Fruit fly (Drosophila melanogaster) whole organism, wandering third instar larva: ENCODE data around the gene PH4alphaNE3.
A peak's percentile ranks its signal among the peaks of the same experiment; 100 is the strongest.

Source experiments
- Abd-B ChIP-seq: fragments of >200 bp; optimal IDR thresholded peaks from 2 replicates; lab custom pipeline; 2017; ENCODE audit warnings: missing biosample characterization, missing genetic modification characterization
- CG32264 ChIP-seq: fragments of 200-800 bp; sonication (Bioruptor generic); optimal IDR thresholded peaks from 2 replicates; lab custom pipeline; 2016; ENCODE audit warnings: missing biosample characterization, missing genetic modification characterization
- CG9705 ChIP-seq: fragments of 200-800 bp; sonication (Bioruptor generic); optimal IDR thresholded peaks from 2 replicates; lab custom pipeline; 2018; ENCODE audit warnings: missing biosample characterization, mild to moderate bottlenecking, missing genetic modification characterization
- CrebA ChIP-seq: fragments of 200-800 bp; sonication (Bioruptor generic); optimal IDR thresholded peaks from 2 replicates; lab custom pipeline; 2016; ENCODE audit warnings: missing biosample characterization, mild to moderate bottlenecking, missing genetic modification characterization, borderline replicate concordance
- Dfd ChIP-seq: fragments of >200 bp; optimal IDR thresholded peaks from 2 replicates; lab custom pipeline; 2017; ENCODE audit warnings: missing biosample characterization, missing genetic modification characterization
- Dif ChIP-seq: fragments of 200-275, 200-300 bp; sonication (Bioruptor generic); optimal IDR thresholded peaks from 2 replicates; lab custom pipeline; 2018; ENCODE audit warnings: missing biosample characterization, missing genetic modification characterization; ENCODE audit not compliant: partially characterized antibody
- GATAd ChIP-seq: sonication (Bioruptor generic); optimal IDR thresholded peaks from 2 replicates; lab custom pipeline; 2016; ENCODE audit warnings: missing biosample characterization, missing genetic modification characterization
- HLH106 ChIP-seq: fragments of 200-800 bp; optimal IDR thresholded peaks from 3 replicates; lab custom pipeline; 2019; ENCODE audit warnings: missing biosample characterization, mild to moderate bottlenecking, missing genetic modification characterization, moderate library complexity
- Hnf4 ChIP-seq: fragments of 200-800 bp; sonication (Bioruptor generic); optimal IDR thresholded peaks from 2 replicates; lab custom pipeline; 2016; ENCODE audit warnings: missing biosample characterization, mild to moderate bottlenecking, missing genetic modification characterization
- Hr78 ChIP-seq: fragments of >200 bp; optimal IDR thresholded peaks from 2 replicates; lab custom pipeline; 2017; ENCODE audit warnings: missing biosample characterization, missing genetic modification characterization
- Hr83 ChIP-seq: fragments of 200-300 bp; sonication (Bioruptor generic); optimal IDR thresholded peaks from 2 replicates; lab custom pipeline; 2016; ENCODE audit warnings: missing biosample characterization, mild to moderate bottlenecking, missing genetic modification characterization, moderate library complexity; ENCODE audit not compliant: poor library complexity, severe bottlenecking
- Jra ChIP-seq: sonication (Bioruptor generic); optimal IDR thresholded peaks from 2 replicates; lab custom pipeline; 2016; ENCODE audit warnings: missing biosample characterization, missing genetic modification characterization
- Mio ChIP-seq: sonication (Bioruptor generic); optimal IDR thresholded peaks from 2 replicates; lab custom pipeline; 2016; ENCODE audit warnings: missing biosample characterization, missing genetic modification characterization
- Myc ChIP-seq: fragments of >200 bp; optimal IDR thresholded peaks from 2 replicates; lab custom pipeline; 2017
- N ChIP-seq: fragments of >200 bp; optimal IDR thresholded peaks from 2 replicates; lab custom pipeline; 2018; ENCODE audit warnings: missing biosample characterization, missing external identifiers, missing genetic modification characterization
- OdsH ChIP-seq: fragments of 200-800 bp; sonication (Bioruptor generic); optimal IDR thresholded peaks from 2 replicates; lab custom pipeline; 2016; ENCODE audit warnings: missing biosample characterization, mild to moderate bottlenecking, missing genetic modification characterization
- Rel ChIP-seq, 2 experiments: fragments of 200-800 bp; sonication (Bioruptor generic) in 1 of 2; optimal IDR thresholded peaks; 2 replicates in 1 of 2; 3 replicates in 1 of 2; lab custom pipeline; 2016 to 2019; ENCODE audit warnings: mild to moderate bottlenecking in 2 of 2, missing biosample characterization in 2 of 2, missing genetic modification characterization in 2 of 2, moderate library complexity in 1 of 2
- Sp1 ChIP-seq: fragments of 200-800 bp; sonication (Bioruptor generic); optimal IDR thresholded peaks from 3 replicates; lab custom pipeline; 2019; ENCODE audit warnings: missing biosample characterization, mild to moderate bottlenecking, missing genetic modification characterization, moderate library complexity
- Vsx2 ChIP-seq: fragments of 200-300, 225-300 bp; sonication (Bioruptor generic); optimal IDR thresholded peaks from 2 replicates; lab custom pipeline; 2018; ENCODE audit warnings: missing biosample characterization, missing genetic modification characterization; ENCODE audit not compliant: partially characterized antibody
- br ChIP-seq: fragments of 200-800 bp; sonication (Bioruptor generic); optimal IDR thresholded peaks from 2 replicates; lab custom pipeline; 2016; ENCODE audit warnings: missing biosample characterization, missing genetic modification characterization
- brk ChIP-seq: fragments of 200-800 bp; sonication (Bioruptor generic); optimal IDR thresholded peaks from 2 replicates; lab custom pipeline; 2016; ENCODE audit warnings: missing biosample characterization, mild to moderate bottlenecking, missing genetic modification characterization
- dl ChIP-seq, 2 experiments: fragments of 175-275, 200-275 bp in 1 of 2; fragments of 200-275 bp in 1 of 2; sonication (Bioruptor generic); optimal IDR thresholded peaks; lab custom pipeline; 2018; ENCODE audit warnings: mild to moderate bottlenecking in 2 of 2, missing biosample characterization in 2 of 2, missing genetic modification characterization in 2 of 2, moderate library complexity in 2 of 2; ENCODE audit not compliant: partially characterized antibody in 2 of 2, insufficient read depth in 1 of 2
- dmrt93B ChIP-seq: fragments of 200-800 bp; sonication (Bioruptor generic); optimal IDR thresholded peaks from 2 replicates; lab custom pipeline; 2018; ENCODE audit warnings: missing biosample characterization, mild to moderate bottlenecking, missing genetic modification characterization
- dsf ChIP-seq: sonication (Bioruptor generic); optimal IDR thresholded peaks from 2 replicates; lab custom pipeline; 2016; ENCODE audit warnings: missing biosample characterization, missing genetic modification characterization, borderline replicate concordance
- ey ChIP-seq: fragments of 200-800 bp; sonication (Bioruptor generic); optimal IDR thresholded peaks from 2 replicates; lab custom pipeline; 2016; ENCODE audit warnings: missing biosample characterization, missing genetic modification characterization
- foxo ChIP-seq, 2 experiments: fragments of 200-800 bp; sonication (Bioruptor generic); optimal IDR thresholded peaks; 2 replicates in 1 of 2; 3 replicates in 1 of 2; lab custom pipeline; 2016 to 2017; ENCODE audit warnings: missing biosample characterization in 2 of 2, missing genetic modification characterization in 2 of 2
- fru ChIP-seq: fragments of 200-800 bp; sonication (Bioruptor generic); optimal IDR thresholded peaks from 3 replicates; lab custom pipeline; 2016; ENCODE audit warnings: missing biosample characterization, mild to moderate bottlenecking, missing genetic modification characterization
- h ChIP-seq: fragments of 200-800 bp; sonication (Bioruptor generic); optimal IDR thresholded peaks from 3 replicates; lab custom pipeline; 2016; ENCODE audit warnings: missing biosample characterization, mild to moderate bottlenecking, missing genetic modification characterization
- jim ChIP-seq: fragments of 175-275, 200-325 bp; sonication (Bioruptor generic); optimal IDR thresholded peaks from 2 replicates; lab custom pipeline; 2016; ENCODE audit warnings: missing biosample characterization, mild to moderate bottlenecking, missing genetic modification characterization
- lola ChIP-seq: fragments of >200 bp; optimal IDR thresholded peaks from 2 replicates; lab custom pipeline; 2017; ENCODE audit warnings: missing biosample characterization, missing genetic modification characterization
- pan ChIP-seq: fragments of >200 bp; optimal IDR thresholded peaks from 2 replicates; lab custom pipeline; 2017
- psq ChIP-seq: fragments of 200-800 bp; sonication (Bioruptor generic); optimal IDR thresholded peaks from 3 replicates; lab custom pipeline; 2017; ENCODE audit warnings: missing biosample characterization, mild to moderate bottlenecking, missing genetic modification characterization, moderate library complexity
- rgr ChIP-seq: fragments of 200-800 bp; sonication (Bioruptor generic); optimal IDR thresholded peaks from 3 replicates; lab custom pipeline; 2016; ENCODE audit warnings: missing biosample characterization, mild to moderate bottlenecking, missing genetic modification characterization
- sage ChIP-seq: fragments of 200-800 bp; sonication (Bioruptor generic); optimal IDR thresholded peaks from 2 replicates; lab custom pipeline; 2016; ENCODE audit warnings: missing biosample characterization, mild to moderate bottlenecking, missing genetic modification characterization
- sv ChIP-seq: fragments of 200-800 bp; sonication (Bioruptor generic); optimal IDR thresholded peaks from 3 replicates; lab custom pipeline; 2016; ENCODE audit warnings: missing biosample characterization, missing genetic modification characterization
- tai ChIP-seq: sonication (Bioruptor generic); optimal IDR thresholded peaks from 2 replicates; lab custom pipeline; 2016; ENCODE audit warnings: missing biosample characterization, missing genetic modification characterization
- usp ChIP-seq: fragments of >200 bp; optimal IDR thresholded peaks from 2 replicates; lab custom pipeline; 2017; ENCODE audit warnings: missing biosample characterization, missing genetic modification characterization
- woc ChIP-seq: sonication (Bioruptor generic); optimal IDR thresholded peaks from 2 replicates; lab custom pipeline; 2016; ENCODE audit warnings: missing biosample characterization, mild to moderate bottlenecking, missing genetic modification characterization

Gene PH4alphaNE3

DNA sequence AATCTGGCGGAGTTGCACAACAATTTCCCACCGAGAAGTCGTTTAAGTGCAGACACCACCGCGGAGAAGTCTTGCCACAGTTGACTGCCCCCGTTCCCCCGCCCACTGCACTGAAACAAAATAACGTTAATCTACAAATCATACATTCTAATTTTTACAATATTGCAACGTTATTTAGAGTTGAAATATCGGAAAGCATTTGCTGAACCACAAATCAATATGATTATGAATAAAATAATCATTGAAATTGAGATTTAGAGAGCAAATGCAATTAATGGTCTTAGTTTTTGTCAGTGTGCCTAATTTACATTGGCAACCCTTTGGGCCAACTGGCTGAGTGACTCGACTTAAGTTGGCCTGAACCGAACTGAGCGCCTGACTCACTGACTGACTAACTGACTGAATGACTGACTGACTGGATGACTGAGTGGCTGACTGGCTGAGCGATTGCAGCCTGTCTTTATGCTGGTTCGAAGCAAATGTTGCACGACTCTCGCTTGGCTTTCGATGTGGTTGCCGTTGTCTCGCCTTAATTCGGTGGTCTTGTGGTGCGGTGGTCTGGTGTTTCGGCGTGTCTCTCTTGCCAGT, 33.3 kb upstream of the PH4alphaNE3 start:
- TF ChIP-seq woc (GFP tag; lab: Kevin White, UChicago) (peak; percentile 94), foxo (GFP tag; optimal IDR thresholded peaks at IDR 0.05; lab: Kevin White, UChicago) (peak; percentile 37 to 95), GATAd (GFP tag; lab: Kevin White, UChicago) (no peak), rgr (GFP tag; lab: Kevin White, UChicago) (peak; percentile 90), dl (GFP tag; optimal IDR thresholded peaks at IDR 0.05; lab: Kevin White, UChicago; ENCODE audit: insufficient read depth in 1 of 2, partially characterized antibody in 2 of 2) (peak in 1 of 2 experiments; percentile 24), Dif (GFP tag; lab: Kevin White, UChicago) (peak; percentile 37), Mio (GFP tag; lab: Kevin White, UChicago) (peak; percentile 6), br (GFP tag; lab: Kevin White, UChicago) (peak; percentile 89), lola (GFP tag; lab: Kevin White, UChicago) (no peak), h (GFP tag; lab: Kevin White, UChicago) (peak; percentile 95), Abd-B (GFP tag; lab: Kevin White, UChicago) (no peak), CrebA (GFP tag; lab: Kevin White, UChicago) (peak; percentile 61), jim (GFP tag; lab: Kevin White, UChicago) (no peak), Hr83 (GFP tag; lab: Kevin White, UChicago) (no peak), Hr78 (GFP tag; lab: Kevin White, UChicago) (no peak), pan (lab: Kevin White, UChicago) (no peak), OdsH (peak; percentile 91), ey (GFP tag; lab: Kevin White, UChicago) (peak; percentile 92), N (GFP tag; lab: Kevin White, UChicago) (no peak), Jra (GFP tag; lab: Kevin White, UChicago) (peak; percentile 84), Dfd (GFP tag; lab: Kevin White, UChicago) (no peak), brk (GFP tag; lab: Kevin White, UChicago) (peak; percentile 83), fru (GFP tag; lab: Kevin White, UChicago) (peak; percentile 94), tai (GFP tag; lab: Kevin White, UChicago) (no peak), dmrt93B (GFP tag; lab: Kevin White, UChicago) (peak; percentile 88), Hnf4 (GFP tag; lab: Kevin White, UChicago) (peak; percentile 90), Myc (lab: Kevin White, UChicago) (no peak), Rel (GFP tag; optimal IDR thresholded peaks at IDR 0.05; lab: Kevin White, UChicago) (peak; percentile 27), Rel (tag; optimal IDR thresholded peaks at IDR 0.05; lab: Kevin White, UChicago) (peak; percentile 43), CG9705 (GFP tag; lab: Kevin White, UChicago) (peak; percentile 71), CG32264 (GFP tag; lab: Kevin White, UChicago) (peak; percentile 71), psq (GFP tag; lab: Kevin White, UChicago) (peak; percentile 80), sv (GFP tag; lab: Kevin White, UChicago) (peak; percentile 67), dsf (GFP tag; lab: Kevin White, UChicago) (peak; percentile 62), HLH106 (tag; lab: Kevin White, UChicago) (peak; percentile 92), usp (no peak), Vsx2 (no peak), sage (peak; percentile 80), Sp1 (GFP tag; lab: Kevin White, UChicago) (peak; percentile 90)

DNA sequence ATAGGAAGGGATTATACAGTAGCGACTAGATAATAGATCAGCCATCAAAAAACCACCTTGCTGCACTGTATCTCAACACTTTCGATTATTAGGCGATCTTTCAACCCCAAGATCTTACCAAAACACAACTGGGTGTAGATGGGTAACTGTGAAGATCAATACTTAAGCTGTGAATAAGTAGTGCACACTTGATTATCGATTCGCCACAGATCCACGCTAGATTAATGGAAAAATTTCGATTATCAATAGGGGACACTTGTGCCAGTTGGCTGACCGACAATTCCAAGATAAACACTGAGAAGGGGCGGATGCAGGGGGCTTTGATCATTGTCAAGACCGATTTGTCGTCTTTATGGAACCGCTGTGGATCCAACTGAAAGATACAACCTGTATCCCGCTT, 24.9 kb upstream of the PH4alphaNE3 start, which contains the start of gene CG9702:
Gene CG9702, plus strand, starts transcription at position 301 of the 400 bp plus-strand sequence.
- TF ChIP-seq br (GFP tag; lab: Kevin White, UChicago) (no peak), CG9705 (GFP tag; lab: Kevin White, UChicago) (no peak), Vsx2 (no peak)
